Worm (Caenorhabditis elegans) whole organism, young adult: ENCODE data around the gene glb-34.

Experiments
- B0019.2 ChIP-seq: fragments of 200-800 bp; sonication (Bioruptor generic); conservative IDR thresholded peaks from 2 replicates; pipeline ENCODE4 v1.3.6; 2022; ENCODE audit warnings: missing genetic modification reagents, missing genetic modification characterization, missing compliant biosample characterization
- C06A6.2 ChIP-seq: fragments of 200-800 bp; sonication (Bioruptor generic); conservative IDR thresholded peaks from 2 replicates; pipeline ENCODE4 v1.3.6; 2022; ENCODE audit warnings: missing genetic modification characterization, missing compliant biosample characterization
- C17E4.6 ChIP-seq: fragments of 200-800 bp; sonication (Bioruptor generic); IDR thresholded peaks from 2 replicates; pipeline ENCODE4 v1.3.6; 2022; ENCODE audit warnings: missing genetic modification reagents, missing genetic modification characterization, missing compliant biosample characterization
- F10E7.11 ChIP-seq: sonication (generic microtip); optimal IDR thresholded peaks from 2 replicates; lab custom pipeline; 2017; ENCODE audit warnings: mild to moderate bottlenecking, missing genetic modification characterization, moderate library complexity, missing compliant biosample characterization
- F49E8.2 ChIP-seq: sonication (generic microtip); optimal IDR thresholded peaks from 3 replicates; lab custom pipeline; 2017; ENCODE audit warnings: missing genetic modification characterization, mild to moderate bottlenecking, missing compliant biosample characterization, antibody characterized with exemption, moderate library complexity; ENCODE audit not compliant: insufficient read depth
- F57A8.1 ChIP-seq: fragments of 200-800 bp; sonication (Bioruptor generic); optimal IDR thresholded peaks from 2 replicates; lab custom pipeline; 2018; ENCODE audit warnings: mild to moderate bottlenecking, missing genetic modification characterization, moderate library complexity, missing compliant biosample characterization
- T07F8.4 ChIP-seq: sonication (generic microtip); optimal IDR thresholded peaks from 2 replicates; lab custom pipeline; 2016; ENCODE audit warnings: mild to moderate bottlenecking, missing genetic modification characterization, moderate library complexity, missing compliant biosample characterization
- T26A5.8 ChIP-seq: sonication (generic microtip); optimal IDR thresholded peaks from 2 replicates; lab custom pipeline; 2016; ENCODE audit warnings: missing genetic modification characterization, missing compliant biosample characterization
- Y53G8AR.9 ChIP-seq: fragments of 200-800 bp; sonication (Bioruptor generic); conservative IDR thresholded peaks from 2 replicates; pipeline ENCODE4 v1.3.6; 2022; ENCODE audit warnings: missing genetic modification reagents, missing genetic modification characterization, missing compliant biosample characterization
- Y67H2A.10 ChIP-seq: fragments of 200-800 bp; sonication (Bioruptor generic); conservative IDR thresholded peaks from 2 replicates; pipeline ENCODE4 v1.3.6; 2022; ENCODE audit warnings: missing genetic modification reagents, missing genetic modification characterization, missing compliant biosample characterization
- Y79H2A.3 ChIP-seq: fragments of 200-800 bp; sonication (Bioruptor generic); conservative IDR thresholded peaks from 2 replicates; pipeline ENCODE4 v1.3.6; 2022; ENCODE audit warnings: missing genetic modification reagents, missing genetic modification characterization, missing compliant biosample characterization
- Y95B8A.8 ChIP-seq: fragments of 200-800 bp; sonication (Bioruptor generic); IDR thresholded peaks from 2 replicates; pipeline ENCODE4 v1.3.6; 2022; ENCODE audit warnings: missing genetic modification reagents, missing genetic modification characterization, missing compliant biosample characterization
- akir-1 ChIP-seq: fragments of 200-800 bp; sonication (Bioruptor generic); optimal IDR thresholded peaks from 2 replicates; lab custom pipeline; 2018; ENCODE audit warnings: mild to moderate bottlenecking, missing genetic modification characterization, moderate library complexity, missing compliant biosample characterization
- ama-1 ChIP-seq, 3 experiments: fragments of 150-350 bp in 1 of 3; sonication (generic microtip) in 2 of 3; optimal IDR thresholded peaks; 2 replicates each; lab custom pipeline; 2014 to 2018; ENCODE audit warnings: missing biosample characterization in 2 of 3, missing genetic modification characterization in 2 of 3, missing genetic modification reagents in 2 of 3
- aptf-2 ChIP-seq: fragments of 200-800 bp; sonication (Bioruptor generic); conservative IDR thresholded peaks from 2 replicates; pipeline ENCODE4 v1.3.6; 2022; ENCODE audit warnings: missing genetic modification reagents, missing genetic modification characterization, missing compliant biosample characterization
- bed-2 ChIP-seq: fragments of 200-800 bp; sonication (Bioruptor generic); IDR thresholded peaks from 2 replicates; pipeline ENCODE4 v1.3.6; 2022; ENCODE audit warnings: missing genetic modification reagents, missing genetic modification characterization, missing compliant biosample characterization
- ccch-3 ChIP-seq: fragments of 200-800 bp; sonication (Bioruptor generic); optimal IDR thresholded peaks from 2 replicates; lab custom pipeline; 2018; ENCODE audit warnings: mild to moderate bottlenecking, missing genetic modification characterization, missing compliant biosample characterization
- cebp-1 ChIP-seq, 2 experiments: fragments of 200-800 bp in 1 of 2; sonication (Bioruptor generic) in 1 of 2; sonication (generic microtip) in 1 of 2; IDR thresholded peaks in 1 of 2; optimal IDR thresholded peaks in 1 of 2; 2 replicates each; pipeline versions ENCODE4 v1.3.6 to Lab custom; 2017 to 2022; ENCODE audit warnings: missing compliant biosample characterization in 2 of 2, missing genetic modification characterization in 2 of 2, mild to moderate bottlenecking in 1 of 2, missing genetic modification reagents in 1 of 2, moderate library complexity in 1 of 2
- ceh-100 ChIP-seq: fragments of 200-800 bp; sonication (Bioruptor generic); IDR thresholded peaks from 2 replicates; pipeline ENCODE4 v1.3.6; 2022; ENCODE audit warnings: missing genetic modification reagents, missing genetic modification characterization, missing compliant biosample characterization
- ceh-27 ChIP-seq: fragments of 200-800 bp; sonication (Bioruptor generic); optimal IDR thresholded peaks from 2 replicates; lab custom pipeline; 2018; ENCODE audit warnings: mild to moderate bottlenecking, missing genetic modification characterization, moderate library complexity, missing compliant biosample characterization
- ceh-79 ChIP-seq: sonication (generic microtip); optimal IDR thresholded peaks from 2 replicates; lab custom pipeline; 2017; ENCODE audit warnings: mild to moderate bottlenecking, missing genetic modification characterization, missing compliant biosample characterization
- efl-1 ChIP-seq: fragments of 150-350 bp; optimal IDR thresholded peaks from 2 replicates; lab custom pipeline; 2014; ENCODE audit warnings: missing biosample characterization, missing genetic modification reagents, missing genetic modification characterization
- him-1 ChIP-seq: sonication (generic microtip); optimal IDR thresholded peaks from 2 replicates; lab custom pipeline; 2016; ENCODE audit warnings: missing genotype, missing genetic modification reagents, missing genetic modification characterization, missing compliant biosample characterization
- hlh-12 ChIP-seq: sonication (generic microtip); optimal IDR thresholded peaks from 2 replicates; lab custom pipeline; 2016; ENCODE audit warnings: missing genetic modification characterization, missing compliant biosample characterization
- hmg-1.2 ChIP-seq: fragments of 200-800 bp; sonication (Bioruptor generic); IDR thresholded peaks from 2 replicates; pipeline ENCODE4 v1.3.6; 2022; ENCODE audit warnings: missing genetic modification reagents, missing genetic modification characterization, missing compliant biosample characterization
- hrde-1 ChIP-seq: sonication (generic microtip); optimal IDR thresholded peaks from 2 replicates; lab custom pipeline; 2016; ENCODE audit warnings: missing genetic modification characterization, mild to moderate bottlenecking, missing compliant biosample characterization, moderate library complexity, missing genotype, missing genetic modification reagents, borderline replicate concordance
- lag-1 ChIP-seq: fragments of 200-800 bp; sonication (Bioruptor generic); IDR thresholded peaks from 2 replicates; pipeline ENCODE4 v1.3.6; 2022; ENCODE audit warnings: missing genetic modification reagents, missing genetic modification characterization, missing compliant biosample characterization
- lin-54 ChIP-seq: fragments of 200-800 bp; sonication (Bioruptor generic); optimal IDR thresholded peaks from 2 replicates; lab custom pipeline; 2018; ENCODE audit warnings: mild to moderate bottlenecking, missing genetic modification characterization, missing compliant biosample characterization
- lsl-1 ChIP-seq: fragments of 200-800 bp; sonication (Bioruptor generic); optimal IDR thresholded peaks from 2 replicates; lab custom pipeline; 2018; ENCODE audit warnings: mild to moderate bottlenecking, missing genetic modification characterization, moderate library complexity, missing compliant biosample characterization
- madf-6 ChIP-seq: fragments of 200-800 bp; sonication (Bioruptor generic); IDR thresholded peaks from 2 replicates; pipeline ENCODE4 v1.3.6; 2022; ENCODE audit warnings: missing genetic modification reagents, missing genetic modification characterization, missing compliant biosample characterization
- mes-4 ChIP-seq: sonication (generic microtip); optimal IDR thresholded peaks from 2 replicates; lab custom pipeline; 2016; ENCODE audit warnings: missing genotype, missing genetic modification characterization, missing compliant biosample characterization
- mxl-1 ChIP-seq: sonication (generic microtip); optimal IDR thresholded peaks from 2 replicates; lab custom pipeline; 2016; ENCODE audit warnings: missing genetic modification characterization, missing compliant biosample characterization
- nfya-1 ChIP-seq: sonication (generic microtip); optimal IDR thresholded peaks from 2 replicates; lab custom pipeline; 2017; ENCODE audit warnings: antibody characterized with exemption, missing compliant biosample characterization, missing genetic modification characterization, borderline replicate concordance; ENCODE audit not compliant: insufficient read depth
- nfya-2 ChIP-seq: fragments of 200-800 bp; sonication (Bioruptor generic); IDR thresholded peaks from 2 replicates; pipeline ENCODE4 v1.3.6; 2022; ENCODE audit warnings: missing genetic modification reagents, missing genetic modification characterization, missing compliant biosample characterization
- nhr-120 ChIP-seq: fragments of 200-800 bp; sonication (Bioruptor generic); IDR thresholded peaks from 2 replicates; pipeline ENCODE4 v1.3.6; 2022; ENCODE audit warnings: missing genetic modification characterization, missing compliant biosample characterization
- nhr-179 ChIP-seq: sonication (generic microtip); optimal IDR thresholded peaks from 2 replicates; lab custom pipeline; 2016; ENCODE audit warnings: mild to moderate bottlenecking, missing genetic modification characterization, missing compliant biosample characterization
- nhr-80 ChIP-seq: sonication (generic microtip); optimal IDR thresholded peaks from 2 replicates; lab custom pipeline; 2016; ENCODE audit warnings: missing genetic modification characterization, missing compliant biosample characterization
- nhr-90 ChIP-seq: sonication (generic microtip); optimal IDR thresholded peaks from 2 replicates; lab custom pipeline; 2016; ENCODE audit warnings: missing genotype, mild to moderate bottlenecking, missing genetic modification characterization, missing compliant biosample characterization
- rcor-1 ChIP-seq: fragments of 200-800 bp; sonication (Bioruptor generic); IDR thresholded peaks from 2 replicates; pipeline ENCODE4 v1.3.6; 2022; ENCODE audit warnings: missing genetic modification reagents, missing genetic modification characterization, missing compliant biosample characterization
- rec-8 ChIP-seq, 2 experiments: sonication (generic microtip); optimal IDR thresholded peaks; 2 replicates each; lab custom pipeline; 2016; ENCODE audit warnings: mild to moderate bottlenecking in 2 of 2, missing genetic modification characterization in 2 of 2, missing genetic modification reagents in 2 of 2, missing genotype in 2 of 2, missing biosample characterization in 1 of 2, missing compliant biosample characterization in 1 of 2, moderate library complexity in 1 of 2
- sdz-38 ChIP-seq: sonication (generic microtip); optimal IDR thresholded peaks from 2 replicates; lab custom pipeline; 2016; ENCODE audit warnings: missing genotype, missing genetic modification characterization, missing compliant biosample characterization
- sea-2 ChIP-seq: fragments of 200-800 bp; sonication (Bioruptor generic); IDR thresholded peaks from 2 replicates; pipeline ENCODE4 v1.3.6; 2022; ENCODE audit warnings: missing genetic modification characterization, missing compliant biosample characterization
- snpc-4 ChIP-seq, 5 experiments: fragments of 150-350 bp in 1 of 5; sonication (generic microtip) in 4 of 5; optimal IDR thresholded peaks; 2 replicates each; lab custom pipeline; 2014 to 2018; ENCODE audit warnings: missing genetic modification characterization in 5 of 5, missing biosample characterization in 3 of 5, antibody characterized with exemption in 2 of 5, mild to moderate bottlenecking in 2 of 5, missing compliant biosample characterization in 2 of 5, missing genotype in 2 of 5, moderate library complexity in 2 of 5, missing genetic modification reagents in 1 of 5
- somi-1 ChIP-seq: fragments of 200-800 bp; sonication (Bioruptor generic); optimal IDR thresholded peaks from 2 replicates; lab custom pipeline; 2018; ENCODE audit warnings: mild to moderate bottlenecking, missing genetic modification characterization, missing compliant biosample characterization
- tbx-9 ChIP-seq: sonication (generic microtip); optimal IDR thresholded peaks from 2 replicates; lab custom pipeline; 2016; ENCODE audit warnings: borderline replicate concordance, missing genetic modification characterization, inconsistent platforms, missing compliant biosample characterization
- ztf-28 ChIP-seq: fragments of 200-800 bp; sonication (Bioruptor generic); IDR thresholded peaks from 2 replicates; pipeline ENCODE4 v1.3.6; 2022; ENCODE audit warnings: missing genetic modification reagents, missing genetic modification characterization, missing compliant biosample characterization
- ztf-3 ChIP-seq: fragments of 200-800 bp; sonication (Bioruptor generic); optimal IDR thresholded peaks from 2 replicates; lab custom pipeline; 2018; ENCODE audit warnings: mild to moderate bottlenecking, missing genetic modification characterization, missing compliant biosample characterization

glb-34 gene

DNA sequence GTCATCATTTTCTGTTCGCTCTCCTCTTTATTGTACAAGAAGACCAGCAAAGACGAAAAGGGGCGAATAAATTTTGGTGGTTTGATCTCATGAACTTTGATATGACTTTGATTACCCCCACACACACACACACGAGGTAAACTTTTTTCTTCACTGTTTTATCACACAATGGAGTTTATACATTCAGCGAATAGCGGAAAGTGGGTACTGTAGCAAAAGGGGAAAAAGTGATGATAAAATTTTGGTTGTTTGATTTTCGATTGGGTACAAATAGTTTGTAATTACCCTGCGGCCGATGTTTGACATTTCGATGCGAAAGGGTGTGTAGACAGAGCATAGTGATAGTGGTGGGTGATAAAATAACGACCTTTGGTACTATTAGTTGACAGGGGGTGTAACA is 21.7 kb upstream of the glb-34 start (continued):
- TF ChIP-seq akir-1 (GFP tag; lab: Kevin White, UChicago) = no peak
- TF ChIP-seq mes-4 (tag; lab: Kevin White, UChicago) = no peak
- no peak for TF ChIP-seq rec-8 (tag; optimal IDR thresholded peaks at IDR 0.05; lab: Kevin White, UChicago)
- TF ChIP-seq nhr-80 = peak; percentile 100
- no peak for TF ChIP-seq rcor-1 (GFP tag; lab: Robert Waterston, UW)
- no peak for TF ChIP-seq T26A5.8
- no peak for TF ChIP-seq F57A8.1 (GFP tag; lab: Kevin White, UChicago)
- TF ChIP-seq F10E7.11 (tag; lab: Kevin White, UChicago) = no peak
- no peak for TF ChIP-seq Y67H2A.10 (GFP tag; lab: Robert Waterston, UW)
- no peak for TF ChIP-seq ceh-27 (GFP tag; lab: Kevin White, UChicago)
- no peak for TF ChIP-seq hlh-12 (tag; lab: Kevin White, UChicago)
- TF ChIP-seq nfya-2 (GFP tag; lab: Robert Waterston, UW) = no peak
- no peak for TF ChIP-seq aptf-2 (GFP tag; lab: Robert Waterston, UW)
- TF ChIP-seq F49E8.2 (tag; lab: Kevin White, UChicago) = no peak
- no peak for TF ChIP-seq hmg-1.2
- no peak for TF ChIP-seq efl-1
- TF ChIP-seq ccch-3 (GFP tag; lab: Kevin White, UChicago) = no peak
- TF ChIP-seq somi-1 (GFP tag; lab: Kevin White, UChicago) = peak; percentile 84
- TF ChIP-seq ztf-28 (GFP tag; lab: Robert Waterston, UW) = no peak
- peak; percentile 82 for TF ChIP-seq nhr-90 (tag; lab: Kevin White, UChicago)
- TF ChIP-seq nhr-120 (GFP tag; lab: Robert Waterston, UW) = no peak
- TF ChIP-seq ceh-79 (tag; lab: Kevin White, UChicago) = no peak
- TF ChIP-seq C17E4.6 = no peak
- no peak for TF ChIP-seq ama-1 (optimal IDR thresholded peaks at IDR 0.05; lab: Kevin White, UChicago)
- TF ChIP-seq ama-1 (GFP tag; optimal IDR thresholded peaks at IDR 0.05; lab: Kevin White, UChicago) = no peak
- no peak for TF ChIP-seq nfya-1 (tag; lab: Kevin White, UChicago)
- TF ChIP-seq B0019.2 = no peak
- no peak for TF ChIP-seq T07F8.4 (tag; lab: Kevin White, UChicago)
- TF ChIP-seq Y53G8AR.9 = no peak
- no peak for TF ChIP-seq nhr-179
- no peak for TF ChIP-seq ceh-100 (GFP tag; lab: Robert Waterston, UW)
- TF ChIP-seq lsl-1 (GFP tag; lab: Kevin White, UChicago) = no peak
- peak; percentile 22; the same call in 1 of the 2 replicates for TF ChIP-seq cebp-1 (GFP tag; IDR thresholded peaks at IDR 0.05; lab: Robert Waterston, UW)
- TF ChIP-seq cebp-1 (tag; optimal IDR thresholded peaks at IDR 0.05; lab: Kevin White, UChicago) = no peak
- TF ChIP-seq hrde-1 (tag; lab: Kevin White, UChicago) = no peak
- TF ChIP-seq Y79H2A.3 (GFP tag; lab: Robert Waterston, UW) = no peak
- TF ChIP-seq mxl-1 = no peak
- TF ChIP-seq C06A6.2 (GFP tag; lab: Robert Waterston, UW) = peak; percentile 78; the same call in 1 of the 2 replicates
- TF ChIP-seq bed-2 (GFP tag; lab: Robert Waterston, UW) = no peak
- TF ChIP-seq Y95B8A.8 = 0 out of 2 replicates have a peak, but pooled peaks have one; percentile 23
- TF ChIP-seq sdz-38 = no peak
- no peak for TF ChIP-seq lag-1 (GFP tag; lab: Robert Waterston, UW)
- peak; percentile 55 for TF ChIP-seq lin-54 (GFP tag; lab: Kevin White, UChicago)
- TF ChIP-seq ztf-3 (GFP tag; lab: Kevin White, UChicago) = peak; percentile 44
- no peak for TF ChIP-seq tbx-9 (tag; lab: Kevin White, UChicago)
- no peak for TF ChIP-seq snpc-4 (GFP tag; optimal IDR thresholded peaks at IDR 0.05; lab: Kevin White, UChicago)
- TF ChIP-seq snpc-4 (tag; optimal IDR thresholded peaks at IDR 0.05; lab: Kevin White, UChicago) = peak in 3 of 4 experiments; percentile 8 to 55 (median 48)
- TF ChIP-seq him-1 (tag; lab: Kevin White, UChicago) = no peak
- TF ChIP-seq sea-2 (GFP tag; lab: Robert Waterston, UW) = no peak
- TF ChIP-seq madf-6 (GFP tag; lab: Robert Waterston, UW) = no peak
